Fruit fly (Drosophila melanogaster): ENCODE results near the gene CG3164.
A peak's percentile ranks its signal among the peaks of the same experiment; 100 is the strongest.

The CG3164 gene

dm6 chr2L:161453-162175 lies 31.0 kb upstream of the CG3164 start (continued):
- TF ChIP-seq pb (GFP tag; optimal IDR thresholded peaks at IDR 0.05) (no peak), gsb-n (tag; optimal IDR thresholded peaks at IDR 0.05) (no peak), phol (tag; optimal IDR thresholded peaks at IDR 0.05) (no peak), zen2 (GFP tag; IDR thresholded peaks at IDR 0.05; ENCODE audit: partially characterized antibody) (no peak), CG4328 (GFP tag; optimal IDR thresholded peaks at IDR 0.05) (peak; percentile 79), E2f1 (GFP tag; IDR thresholded peaks at IDR 0.05) (no peak), E2f2 (GFP tag; IDR thresholded peaks at IDR 0.05) (no peak), ranshi (GFP tag; IDR thresholded peaks at IDR 0.05) (no peak), aop (GFP tag; IDR thresholded peaks at IDR 0.05) (no peak), CG30403 (GFP tag; optimal IDR thresholded peaks at IDR 0.05) (no peak), danr (GFP tag; IDR thresholded peaks at IDR 0.05) (no peak), pum (GFP tag; optimal IDR thresholded peaks at IDR 0.05) (no peak), Max (GFP tag; optimal IDR thresholded peaks at IDR 0.05) (no peak), CG10543 (GFP tag; optimal IDR thresholded peaks at IDR 0.05) (peak; percentile 94), mirr (GFP tag; optimal IDR thresholded peaks at IDR 0.05) (peak; percentile 95), CG1832 (GFP tag; optimal IDR thresholded peaks at IDR 0.05) (peak; percentile 45), Ssrp (tag; optimal IDR thresholded peaks at IDR 0.05) (no peak), CG31388 (GFP tag; optimal IDR thresholded peaks at IDR 0.05) (no peak), sna (GFP tag; IDR thresholded peaks at IDR 0.05; ENCODE audit: partially characterized antibody) (no peak), run (tag; optimal IDR thresholded peaks at IDR 0.05) (no peak), CG10654 (GFP tag; optimal IDR thresholded peaks at IDR 0.05) (no peak), tx (GFP tag; optimal IDR thresholded peaks at IDR 0.05) (no peak), nerfin-2 (GFP tag; IDR thresholded peaks at IDR 0.05; ENCODE audit: partially characterized antibody) (no peak), fd3F (GFP tag; optimal IDR thresholded peaks at IDR 0.05) (no peak), Abd-B (GFP tag; optimal IDR thresholded peaks at IDR 0.05) (no peak), HLH54F (GFP tag; optimal IDR thresholded peaks at IDR 0.05) (no peak), CG17328 (GFP tag; IDR thresholded peaks at IDR 0.05) (no peak), Hsf (GFP tag; optimal IDR thresholded peaks at IDR 0.05) (no peak), yki (optimal IDR thresholded peaks at IDR 0.05) (no peak), klu (GFP tag; IDR thresholded peaks at IDR 0.05) (no peak), CG4360 (GFP tag; IDR thresholded peaks at IDR 0.05) (no peak), Atf3 (GFP tag; optimal IDR thresholded peaks at IDR 0.05) (no peak), hth (optimal IDR thresholded peaks at IDR 0.05) (no peak), Sry-β (GFP tag; optimal IDR thresholded peaks at IDR 0.05) (no peak), Hey (tag; optimal IDR thresholded peaks at IDR 0.05) (peak; percentile 63), CG13296 (GFP tag; optimal IDR thresholded peaks at IDR 0.05) (peak; percentile 14), Jarid2 (GFP tag; optimal IDR thresholded peaks at IDR 0.05) (no peak), CG6813 (GFP tag; optimal IDR thresholded peaks at IDR 0.05) (peak; percentile 46), Xbp1 (GFP tag; optimal IDR thresholded peaks at IDR 0.05) (peak; percentile 36), CG17568 (GFP tag; optimal IDR thresholded peaks at IDR 0.05) (no peak), D19B (GFP tag; optimal IDR thresholded peaks at IDR 0.05) (no peak), CG4424 (GFP tag; optimal IDR thresholded peaks at IDR 0.05) (peak; percentile 38), Gug (GFP tag; IDR thresholded peaks at IDR 0.05) (no peak), CG15696 (tag; optimal IDR thresholded peaks at IDR 0.05) (peak; percentile 51), crol (GFP tag; IDR thresholded peaks at IDR 0.05) (no peak), Doc3 (GFP tag; IDR thresholded peaks at IDR 0.05; ENCODE audit: partially characterized antibody) (no peak), ara (GFP tag; IDR thresholded peaks at IDR 0.05) (no peak), CG8290 (GFP tag; optimal IDR thresholded peaks at IDR 0.05) (no peak), CG8290 (tag; optimal IDR thresholded peaks at IDR 0.05) (peak; percentile 14 to 62), kah (GFP tag; optimal IDR thresholded peaks at IDR 0.05) (peak; percentile 8), NC2β (GFP tag; optimal IDR thresholded peaks at IDR 0.05) (no peak)

Data from whole organism, embryonic.